Fruit fly (Drosophila melanogaster): ENCODE data around the gene Alp5.

dm6 chr3R:20977846-20978295 is 28.9 kb downstream of the Alp5 start, which contains the start of gene Calx:
- TF ChIP-seq psq (GFP tag; optimal IDR thresholded peaks at IDR 0.05), result no peak
- no peak for TF ChIP-seq Mio (GFP tag; optimal IDR thresholded peaks at IDR 0.05)
- TF ChIP-seq tai (GFP tag; optimal IDR thresholded peaks at IDR 0.05), result no peak
- no peak for TF ChIP-seq OdsH (GFP tag; optimal IDR thresholded peaks at IDR 0.05)
- TF ChIP-seq foxo (GFP tag; optimal IDR thresholded peaks at IDR 0.05), result no peak
- no peak for TF ChIP-seq Hr78 (GFP tag; optimal IDR thresholded peaks at IDR 0.05)
